Worm (Caenorhabditis elegans): Measurements from ENCODE around the gene droe-4.
A peak's percentile ranks its signal among the peaks of the same experiment; 100 is the strongest.

Gene droe-4

ce11 chrV:14012002-14012554, 19.6 kb downstream of the droe-4 start, which contains the start of the genes ddx-17 and aip-1 (continued):
- TF ChIP-seq dmd-6 (GFP tag; IDR thresholded peaks at IDR 0.05) (peak; percentile 65), nhr-42 (GFP tag; IDR thresholded peaks at IDR 0.05) (no peak), rbr-2 (tag; optimal IDR thresholded peaks at IDR 0.05) (peak; percentile 57), T20F7.1 (GFP tag; optimal IDR thresholded peaks at IDR 0.05) (peak; percentile 72), hlh-30 (tag; optimal IDR thresholded peaks at IDR 0.05; ENCODE audit: insufficient read depth) (peak; percentile 96), pha-4 (GFP tag; IDR thresholded peaks at IDR 0.05) (no peak), pha-4 (tag; optimal IDR thresholded peaks at IDR 0.05) (peak; percentile 71), fkh-10 (GFP tag; optimal IDR thresholded peaks at IDR 0.05) (peak; percentile 15), nhr-48 (tag; optimal IDR thresholded peaks at IDR 0.05) (peak; percentile 30), hmg-1.1 (GFP tag; IDR thresholded peaks at IDR 0.05) (peak; percentile 58), daf-12 (tag; optimal IDR thresholded peaks at IDR 0.05) (no peak), lsy-2 (tag; optimal IDR thresholded peaks at IDR 0.05) (peak; percentile 8 to 87), mep-1 (tag; optimal IDR thresholded peaks at IDR 0.05) (peak; percentile 82), mxl-3 (GFP tag; optimal IDR thresholded peaks at IDR 0.05) (peak; percentile 42), duxl-1 (tag; optimal IDR thresholded peaks at IDR 0.05; ENCODE audit: poor library complexity) (no peak), ama-1 (optimal IDR thresholded peaks at IDR 0.05) (peak; percentile 75), nhr-76 (tag; optimal IDR thresholded peaks at IDR 0.05) (no peak), hlh-11 (tag; optimal IDR thresholded peaks at IDR 0.05) (peak; percentile 98), unc-130 (GFP tag; optimal IDR thresholded peaks at IDR 0.05) (peak; percentile 42)

- TF ChIP-seq unc-62 (GFP tag; optimal IDR thresholded peaks at IDR 0.05 in 1 of 2) (no peak), unc-62 (tag; optimal IDR thresholded peaks at IDR 0.05) (no peak), ztf-7 (tag; optimal IDR thresholded peaks at IDR 0.05) (peak; percentile 11), ceh-20 (GFP tag; IDR thresholded peaks at IDR 0.05) (0 out of 2 replicates have a peak, but pooled peaks have one; percentile 40), zfp-3 (GFP tag; conservative IDR thresholded peaks at IDR 0.05) (peak; percentile 45; the same call in 1 of the 2 replicates)
These were observed 21.2 kb downstream of the droe-4 start for ce11 chrV:14013638-14014037.

- no peak for TF ChIP-seq daf-12 (tag; optimal IDR thresholded peaks at IDR 0.05)
- TF ChIP-seq F37D6.2 (tag; optimal IDR thresholded peaks at IDR 0.05): no peak
- TF ChIP-seq madf-5 (GFP tag; IDR thresholded peaks at IDR 0.05): no peak
- no peak for TF ChIP-seq daf-16 (GFP tag; optimal IDR thresholded peaks at IDR 0.05)
- no peak for TF ChIP-seq daf-16 (tag; optimal IDR thresholded peaks at IDR 0.05)
- no peak for TF ChIP-seq F44E2.7 (GFP tag; IDR thresholded peaks at IDR 0.05)
These were observed 21.9 kb downstream of the droe-4 start, which contains the start of gene end-3 for ce11 chrV:14014395-14014794. Gene end-3, plus strand, starts transcription at chrV:14014695.

ce11 chrV:14017476-14017875, 25.0 kb downstream of the droe-4 start, which contains the start of gene srh-308:
Gene srh-308, minus strand, starts transcription at chrV:14017576.
- TF ChIP-seq lsy-2 (tag; optimal IDR thresholded peaks at IDR 0.05) (no peak), zfp-2 (tag; optimal IDR thresholded peaks at IDR 0.05) (no peak), lir-3 (tag; optimal IDR thresholded peaks at IDR 0.05) (no peak), lin-38 (GFP tag; IDR thresholded peaks at IDR 0.05) (no peak), mdl-1 (tag; optimal IDR thresholded peaks at IDR 0.05) (no peak), duxl-1 (tag; optimal IDR thresholded peaks at IDR 0.05; ENCODE audit: poor library complexity) (no peak), ceh-20 (GFP tag; IDR thresholded peaks at IDR 0.05) (no peak), mdt-29 (GFP tag; IDR thresholded peaks at IDR 0.05) (no peak), lin-1 (GFP tag; IDR thresholded peaks at IDR 0.05) (no peak)

Data from whole organism, L4 larva.